Fruit fly (Drosophila melanogaster) whole organism, embryonic: Measurements from ENCODE around the gene Ir87a.

Source experiments
- Aef1 ChIP-seq: fragments of 200-800 bp; sonication (Bioruptor generic); IDR thresholded peaks from 3 replicates; pipeline ENCODE4 v1.3.6; 2022; ENCODE audit warnings: missing biosample characterization, missing genetic modification characterization
- BtbVII ChIP-seq: fragments of 200-800 bp; sonication (Bioruptor generic); optimal IDR thresholded peaks from 3 replicates; lab custom pipeline; 2017; ENCODE audit warnings: missing biosample characterization, mild to moderate bottlenecking, missing genetic modification characterization
- CG10209 ChIP-seq: fragments of 200-800 bp; sonication (Bioruptor generic); optimal IDR thresholded peaks from 3 replicates; lab custom pipeline; 2017; ENCODE audit warnings: missing biosample characterization, mild to moderate bottlenecking, missing genetic modification characterization, missing genetic modification reagents
- CG1024 ChIP-seq: fragments of 200-800 bp; sonication (Bioruptor generic); IDR thresholded peaks from 2 replicates; pipeline ENCODE4 v1.3.6; 2022; ENCODE audit warnings: missing biosample characterization, missing genetic modification characterization
- CG10979 ChIP-seq: fragments of 200-800 bp; sonication (Bioruptor generic); optimal IDR thresholded peaks from 2 replicates; lab custom pipeline; 2018; ENCODE audit warnings: missing biosample characterization, mild to moderate bottlenecking, missing genetic modification characterization, moderate library complexity
- CG11085 ChIP-seq: fragments of 200-800 bp; sonication (Bioruptor generic); IDR thresholded peaks from 2 replicates; pipeline ENCODE4 v1.3.6; 2022; ENCODE audit warnings: missing biosample characterization, missing genetic modification characterization
- CG11560 ChIP-seq: fragments of 200-800 bp; sonication (Bioruptor generic); IDR thresholded peaks from 3 replicates; pipeline ENCODE4 v1.3.6; 2022; ENCODE audit warnings: missing biosample characterization, missing genetic modification characterization
- CG11696 ChIP-seq: fragments of 200-800 bp; sonication (Bioruptor generic); IDR thresholded peaks from 2 replicates; pipeline ENCODE4 v1.3.6; 2022; ENCODE audit warnings: missing biosample characterization, missing genetic modification characterization
- CG1647 ChIP-seq: fragments of 200-800 bp; sonication (Bioruptor generic); optimal IDR thresholded peaks from 3 replicates; lab custom pipeline; 2016; ENCODE audit warnings: missing biosample characterization, missing genetic modification characterization
- CG17359 ChIP-seq: fragments of 200-800 bp; sonication (Bioruptor generic); optimal IDR thresholded peaks from 3 replicates; lab custom pipeline; 2018; ENCODE audit warnings: missing biosample characterization, mild to moderate bottlenecking, missing genetic modification characterization, moderate library complexity
- CG2712 ChIP-seq: fragments of 200-800 bp; optimal IDR thresholded peaks from 3 replicates; lab custom pipeline; 2019; ENCODE audit warnings: missing biosample characterization, mild to moderate bottlenecking, missing genetic modification characterization, moderate library complexity
- CG32772 ChIP-seq: fragments of 200-800 bp; sonication (Bioruptor generic); IDR thresholded peaks from 2 replicates; pipeline ENCODE4 v1.3.6; 2022; ENCODE audit warnings: missing biosample characterization, missing genetic modification characterization
- CG3281 ChIP-seq: fragments of 200-800 bp; sonication (Bioruptor generic); optimal IDR thresholded peaks from 3 replicates; lab custom pipeline; 2017; ENCODE audit warnings: missing biosample characterization, mild to moderate bottlenecking, missing genetic modification characterization
- CG3838 ChIP-seq: fragments of 200-800 bp; sonication (Bioruptor generic); optimal IDR thresholded peaks from 3 replicates; lab custom pipeline; 2016; ENCODE audit warnings: missing biosample characterization, missing genetic modification characterization
- CG6254 ChIP-seq: fragments of 200-800 bp; sonication (Bioruptor generic); optimal IDR thresholded peaks from 3 replicates; lab custom pipeline; 2017; ENCODE audit warnings: mild to moderate bottlenecking, missing biosample characterization, missing genetic modification reagents, missing genetic modification characterization
- CG6654 ChIP-seq: fragments of 200-800 bp; sonication (Bioruptor generic); optimal IDR thresholded peaks from 2 replicates; lab custom pipeline; 2017; ENCODE audit warnings: missing biosample characterization, mild to moderate bottlenecking, missing genetic modification characterization
- CG7963 ChIP-seq: fragments of 200-800 bp; sonication (Bioruptor generic); IDR thresholded peaks from 3 replicates; pipeline ENCODE4 v1.3.6; 2022; ENCODE audit warnings: missing biosample characterization, missing genetic modification characterization; ENCODE audit not compliant: partially characterized antibody
- CG8765 ChIP-seq: fragments of 200-800 bp; sonication (Bioruptor generic); IDR thresholded peaks from 2 replicates; pipeline ENCODE4 v1.3.6; 2022; ENCODE audit warnings: missing biosample characterization, missing genetic modification characterization
- D19B ChIP-seq: fragments of 200-800 bp; sonication (Bioruptor generic); optimal IDR thresholded peaks from 2 replicates; lab custom pipeline; 2017; ENCODE audit warnings: missing biosample characterization, mild to moderate bottlenecking, missing genetic modification characterization
- Dad ChIP-seq: fragments of 200-800 bp; sonication (Bioruptor generic); optimal IDR thresholded peaks from 3 replicates; lab custom pipeline; 2016; ENCODE audit warnings: missing biosample characterization, missing genetic modification characterization
- Ets65A ChIP-seq: fragments of 200-800 bp; sonication (Bioruptor generic); peaks from one replicate; lab custom pipeline; 2016; ENCODE audit warnings: missing biosample characterization, missing genetic modification characterization
- Ets97D ChIP-seq: fragments of 200-800 bp; sonication (Bioruptor generic); optimal IDR thresholded peaks from 3 replicates; lab custom pipeline; 2016; ENCODE audit warnings: missing biosample characterization, missing genetic modification characterization
- Fer1 ChIP-seq: fragments of 200-800 bp; sonication (Bioruptor generic); optimal IDR thresholded peaks from 2 replicates; lab custom pipeline; 2017; ENCODE audit warnings: missing biosample characterization, mild to moderate bottlenecking, missing genetic modification characterization
- NC2α ChIP-seq: fragments of 200-800 bp; sonication (Bioruptor generic); optimal IDR thresholded peaks from 2 replicates; lab custom pipeline; 2016; ENCODE audit warnings: missing biosample characterization, missing genetic modification characterization
- Neu2 ChIP-seq: fragments of 200-800 bp; sonication (Bioruptor generic); optimal IDR thresholded peaks from 3 replicates; lab custom pipeline; 2016; ENCODE audit warnings: missing biosample characterization, missing genetic modification characterization, borderline replicate concordance
- Nf-YA ChIP-seq: fragments of 200-800 bp; sonication (Bioruptor generic); IDR thresholded peaks from 2 replicates; pipeline ENCODE4 v1.3.6; 2022; ENCODE audit warnings: missing biosample characterization, missing genetic modification characterization
- Optix ChIP-seq: fragments of 200-800 bp; sonication (Bioruptor generic); IDR thresholded peaks from 3 replicates; pipeline ENCODE4 v1.3.6; 2022; ENCODE audit warnings: missing biosample characterization, missing genetic modification characterization
- Sox100B ChIP-seq: fragments of 200-800 bp; sonication (Bioruptor generic); optimal IDR thresholded peaks from 3 replicates; lab custom pipeline; 2018; ENCODE audit warnings: missing biosample characterization, mild to moderate bottlenecking, missing genetic modification characterization
- Taf1 ChIP-seq: fragments of 200-800 bp; sonication (Bioruptor generic); IDR thresholded peaks from 2 replicates; pipeline ENCODE4 v1.3.6; 2022; ENCODE audit warnings: missing biosample characterization, missing genetic modification characterization
- ash1 ChIP-seq: fragments of 200-800 bp; sonication (Bioruptor generic); optimal IDR thresholded peaks from 2 replicates; lab custom pipeline; 2018; ENCODE audit warnings: missing biosample characterization, mild to moderate bottlenecking, missing genetic modification characterization
- bbx ChIP-seq: fragments of 200-800 bp; sonication (Bioruptor generic); IDR thresholded peaks from 2 replicates; pipeline ENCODE4 v1.3.6; 2022; ENCODE audit warnings: missing biosample characterization, missing genetic modification characterization; ENCODE audit not compliant: partially characterized antibody
- cato ChIP-seq: fragments of 200-800 bp; sonication (Bioruptor generic); optimal IDR thresholded peaks from 2 replicates; lab custom pipeline; 2016; ENCODE audit warnings: missing biosample characterization, missing genetic modification characterization, borderline replicate concordance
- caup ChIP-seq: fragments of 200-800 bp; sonication (Bioruptor generic); optimal IDR thresholded peaks from 3 replicates; lab custom pipeline; 2017; ENCODE audit warnings: missing biosample characterization, mild to moderate bottlenecking, missing genetic modification characterization, moderate library complexity; ENCODE audit not compliant: severe bottlenecking
- esg ChIP-seq: fragments of 200-800 bp; sonication (Bioruptor generic); conservative IDR thresholded peaks from 2 replicates; pipeline ENCODE4 v1.3.6; 2022; ENCODE audit warnings: missing biosample characterization, missing genetic modification characterization
- exex ChIP-seq: fragments of 200-800 bp; sonication (Bioruptor generic); optimal IDR thresholded peaks from 4 replicates; lab custom pipeline; 2018; ENCODE audit warnings: missing biosample characterization, mild to moderate bottlenecking, missing genetic modification characterization, moderate library complexity
- grn ChIP-seq: fragments of 200-800 bp; sonication (Bioruptor generic); optimal IDR thresholded peaks from 3 replicates; lab custom pipeline; 2017; ENCODE audit warnings: missing biosample characterization, missing genetic modification characterization
- gro ChIP-seq: fragments of 200-800 bp; sonication (Bioruptor generic); optimal IDR thresholded peaks from 2 replicates; lab custom pipeline; 2016; ENCODE audit warnings: missing biosample characterization, missing genetic modification characterization
- mam ChIP-seq: fragments of 200-800 bp; sonication (Bioruptor generic); optimal IDR thresholded peaks from 3 replicates; lab custom pipeline; 2016; ENCODE audit warnings: missing biosample characterization, missing genetic modification characterization
- nau ChIP-seq: fragments of 200-800 bp; sonication (Bioruptor generic); optimal IDR thresholded peaks from 3 replicates; lab custom pipeline; 2017; ENCODE audit warnings: missing biosample characterization, mild to moderate bottlenecking, missing genetic modification characterization, missing genetic modification reagents
- nom ChIP-seq: fragments of 200-800 bp; sonication (Bioruptor generic); optimal IDR thresholded peaks from 2 replicates; lab custom pipeline; 2017; ENCODE audit warnings: missing biosample characterization, missing genetic modification characterization, mild to moderate bottlenecking, moderate library complexity, missing genetic modification reagents
- org-1 ChIP-seq: fragments of 200-800 bp; sonication (Bioruptor generic); optimal IDR thresholded peaks from 2 replicates; lab custom pipeline; 2017; ENCODE audit warnings: missing biosample characterization, missing genetic modification characterization
- pros ChIP-seq: fragments of 200-800 bp; sonication (Bioruptor generic); optimal IDR thresholded peaks from 3 replicates; lab custom pipeline; 2019; ENCODE audit warnings: missing biosample characterization, mild to moderate bottlenecking, missing genetic modification characterization, moderate library complexity
- ro ChIP-seq: fragments of 200-800 bp; sonication (Bioruptor generic); IDR thresholded peaks from 2 replicates; pipeline ENCODE4 v1.3.6; 2022; ENCODE audit warnings: missing biosample characterization, missing genetic modification characterization
- sd ChIP-seq: fragments of 200-800 bp; sonication (Bioruptor generic); optimal IDR thresholded peaks from 3 replicates; lab custom pipeline; 2018; ENCODE audit warnings: missing biosample characterization, mild to moderate bottlenecking, missing genetic modification characterization, moderate library complexity
- slou ChIP-seq: fragments of 200-800 bp; sonication (Bioruptor generic); optimal IDR thresholded peaks from 3 replicates; lab custom pipeline; 2016; ENCODE audit warnings: missing biosample characterization, missing genetic modification characterization
- ssp ChIP-seq: fragments of 200-800 bp; sonication (Bioruptor generic); IDR thresholded peaks from 2 replicates; pipeline ENCODE4 v1.3.6; 2022; ENCODE audit warnings: missing biosample characterization, missing genetic modification characterization
- stc ChIP-seq: fragments of 200-800 bp; sonication (Bioruptor generic); IDR thresholded peaks from 2 replicates; pipeline ENCODE4 v1.3.6; 2022; ENCODE audit warnings: missing biosample characterization, missing genetic modification characterization
- tap ChIP-seq: fragments of 200-800 bp; optimal IDR thresholded peaks from 3 replicates; lab custom pipeline; 2019; ENCODE audit warnings: missing biosample characterization, mild to moderate bottlenecking, missing genetic modification characterization, moderate library complexity
- zen ChIP-seq: fragments of 200-800 bp; sonication (Bioruptor generic); optimal IDR thresholded peaks from 3 replicates; lab custom pipeline; 2018; ENCODE audit warnings: missing biosample characterization, mild to moderate bottlenecking, missing genetic modification characterization, moderate library complexity
- zfh2 ChIP-seq: fragments of 200-800 bp; sonication (Bioruptor generic); optimal IDR thresholded peaks from 2 replicates; lab custom pipeline; 2016; ENCODE audit warnings: missing biosample characterization, missing genetic modification characterization

Ir87a gene

DNA sequence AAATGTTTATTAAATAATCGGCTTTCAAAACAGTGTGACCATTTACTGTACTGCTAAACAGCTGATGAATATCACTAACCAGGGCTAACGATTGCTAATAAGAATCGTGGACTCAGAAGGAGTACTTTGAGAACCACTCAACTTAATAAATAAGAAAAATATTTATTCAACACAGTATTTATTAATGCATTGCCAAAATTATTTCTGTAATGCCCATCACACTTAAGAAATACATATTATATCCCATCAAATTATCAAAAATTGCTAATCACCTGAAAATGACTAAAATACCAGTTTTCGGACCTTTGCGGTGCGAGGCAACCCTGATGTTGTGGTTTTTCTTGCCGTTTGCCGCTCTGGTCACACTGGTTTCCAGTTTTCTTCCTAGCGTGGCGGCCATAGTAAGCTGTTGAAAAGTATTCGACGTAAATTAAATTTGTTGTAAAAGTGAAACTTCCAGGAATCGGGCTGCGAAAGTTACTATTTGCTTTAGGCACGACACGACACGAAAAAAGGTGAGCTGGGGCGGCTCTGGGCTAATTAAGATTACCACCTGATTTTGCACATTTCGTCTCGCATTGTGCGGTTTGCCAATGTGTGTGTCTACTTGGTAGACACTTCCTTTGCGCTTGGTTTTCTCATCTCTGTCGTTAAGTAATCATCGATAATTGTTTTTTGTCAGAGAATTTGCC lies 38.2 kb upstream of the Ir87a start, which contains the start of the genes mRpS21 and Droj2 (continued):
- TF ChIP-seq Taf1 (no peak), stc (GFP tag; lab: Robert Waterston, UW) (no peak), ash1 (GFP tag; lab: Kevin White, UChicago) (no peak), CG8765 (no peak), ssp (GFP tag; lab: Robert Waterston, UW) (no peak), CG7963 (no peak), Sox100B (GFP tag; lab: Kevin White, UChicago) (no peak), slou (GFP tag; lab: Kevin White, UChicago) (peak; percentile 24), nau (GFP tag; lab: Kevin White, UChicago) (no peak), ro (GFP tag; lab: Robert Waterston, UW) (no peak), bbx (GFP tag; lab: Robert Waterston, UW) (peak; percentile 20; the same call in 1 of the 2 replicates), caup (GFP tag; lab: Kevin White, UChicago) (peak; percentile 19), Nf-YA (GFP tag; lab: Robert Waterston, UW) (no peak), CG11085 (no peak), CG1647 (GFP tag; lab: Kevin White, UChicago) (no peak), mam (GFP tag; lab: Kevin White, UChicago) (peak; percentile 61), pros (GFP tag; lab: Kevin White, UChicago) (no peak), CG3281 (GFP tag; lab: Kevin White, UChicago) (peak; percentile 40), CG11560 (no peak), gro (no peak), BtbVII (GFP tag; lab: Kevin White, UChicago) (no peak), cato (GFP tag; lab: Kevin White, UChicago) (no peak), esg (GFP tag; lab: Robert Waterston, UW) (peak; percentile 23; the same call in 1 of the 2 replicates), Optix (GFP tag; lab: Robert Waterston, UW) (no peak), Fer1 (GFP tag; lab: Kevin White, UChicago) (peak; percentile 45), CG3838 (GFP tag; lab: Kevin White, UChicago) (peak; percentile 8), exex (tag; lab: Kevin White, UChicago) (peak; percentile 40), tap (tag; lab: Kevin White, UChicago) (no peak), zen (tag; lab: Kevin White, UChicago) (peak; percentile 79), CG10979 (tag; lab: Kevin White, UChicago) (peak; percentile 38), Ets97D (GFP tag; lab: Kevin White, UChicago) (peak; percentile 82), zfh2 (GFP tag; lab: Kevin White, UChicago) (peak; percentile 62), NC2α (no peak), CG17359 (tag; lab: Kevin White, UChicago) (peak; percentile 9), CG6254 (GFP tag; lab: Kevin White, UChicago) (no peak), Dad (peak; percentile 42), grn (no peak), CG1024 (GFP tag; lab: Robert Waterston, UW) (no peak), CG2712 (tag; lab: Kevin White, UChicago) (peak; percentile 64), CG11696 (GFP tag; lab: Robert Waterston, UW) (peak; percentile 55; the same call in 1 of the 2 replicates), Ets65A (GFP tag; lab: Kevin White, UChicago) (peak; percentile 93), Aef1 (GFP tag; lab: Robert Waterston, UW) (no peak), CG32772 (GFP tag; lab: Robert Waterston, UW) (no peak), sd (tag; lab: Kevin White, UChicago) (no peak), Neu2 (GFP tag; lab: Kevin White, UChicago) (no peak), org-1 (GFP tag; lab: Kevin White, UChicago) (no peak), nom (GFP tag; lab: Kevin White, UChicago) (peak; percentile 57), CG10209 (GFP tag; lab: Kevin White, UChicago) (peak; percentile 22), CG6654 (GFP tag; lab: Kevin White, UChicago) (no peak), D19B (GFP tag; lab: Kevin White, UChicago) (no peak)
